Fruit fly (Drosophila melanogaster) whole organism, embryonic: ENCODE results near the gene HBS1.

Experiments
- CG1024 ChIP-seq: fragments of 200-800 bp; sonication (Bioruptor generic); IDR thresholded peaks from 2 replicates; pipeline ENCODE4 v1.3.6; 2022; ENCODE audit warnings: missing biosample characterization, missing genetic modification characterization
- CG10565 ChIP-seq: fragments of 200-800 bp; sonication (Bioruptor generic); optimal IDR thresholded peaks from 3 replicates; lab custom pipeline; 2016; ENCODE audit warnings: missing biosample characterization, mild to moderate bottlenecking, missing genetic modification characterization
- CG11398 ChIP-seq: fragments of 200-800 bp; sonication (Bioruptor generic); optimal IDR thresholded peaks from 2 replicates; lab custom pipeline; 2016; ENCODE audit warnings: missing biosample characterization, missing genetic modification characterization
- CG11504 ChIP-seq: fragments of 200-800 bp; sonication (Bioruptor generic); optimal IDR thresholded peaks from 3 replicates; lab custom pipeline; 2019; ENCODE audit warnings: missing biosample characterization, mild to moderate bottlenecking, missing genetic modification characterization, moderate library complexity
- CG1233 ChIP-seq: fragments of 200-800 bp; sonication (Bioruptor generic); optimal IDR thresholded peaks from 4 replicates; lab custom pipeline; 2018; ENCODE audit warnings: missing biosample characterization, mild to moderate bottlenecking, missing genetic modification characterization
- CG14050 ChIP-seq: fragments of 200-800 bp; sonication (Bioruptor generic); IDR thresholded peaks from 3 replicates; pipeline ENCODE4 v1.3.6; 2022; ENCODE audit warnings: missing biosample characterization, missing genetic modification characterization
- CG17802 ChIP-seq: fragments of 200-800 bp; sonication (Bioruptor generic); optimal IDR thresholded peaks from 2 replicates; lab custom pipeline; 2018; ENCODE audit warnings: missing biosample characterization, mild to moderate bottlenecking, missing genetic modification characterization, moderate library complexity
- CG2202 ChIP-seq: fragments of 200-800 bp; sonication (Bioruptor generic); optimal IDR thresholded peaks from 2 replicates; lab custom pipeline; 2018; ENCODE audit warnings: missing biosample characterization, mild to moderate bottlenecking, missing genetic modification characterization
- CG2678 ChIP-seq: fragments of 200-800 bp; sonication (Bioruptor generic); optimal IDR thresholded peaks from 3 replicates; lab custom pipeline; 2019; ENCODE audit warnings: missing biosample characterization, mild to moderate bottlenecking, missing genetic modification characterization, moderate library complexity
- CG3065 ChIP-seq: fragments of 200-800 bp; sonication (Bioruptor generic); optimal IDR thresholded peaks from 2 replicates; lab custom pipeline; 2016; ENCODE audit warnings: missing biosample characterization, missing genetic modification characterization
- CG31224 ChIP-seq: fragments of 200-800 bp; sonication (Bioruptor generic); IDR thresholded peaks from 2 replicates; pipeline ENCODE4 v1.3.6; 2022; ENCODE audit warnings: missing biosample characterization, missing genetic modification characterization
- CG32772 ChIP-seq: fragments of 200-800 bp; sonication (Bioruptor generic); IDR thresholded peaks from 2 replicates; pipeline ENCODE4 v1.3.6; 2022; ENCODE audit warnings: missing biosample characterization, missing genetic modification characterization
- CG3281 ChIP-seq: fragments of 200-800 bp; sonication (Bioruptor generic); optimal IDR thresholded peaks from 3 replicates; lab custom pipeline; 2017; ENCODE audit warnings: missing biosample characterization, mild to moderate bottlenecking, missing genetic modification characterization
- CG33213 ChIP-seq: fragments of 200-800 bp; sonication (Bioruptor generic); optimal IDR thresholded peaks from 3 replicates; lab custom pipeline; 2016; ENCODE audit warnings: missing biosample characterization, missing genetic modification characterization
- CG3726 ChIP-seq: fragments of 200-800 bp; sonication (Bioruptor generic); IDR thresholded peaks from 3 replicates; pipeline ENCODE4, ENCODE4 v1.3.6; 2022; ENCODE audit warnings: missing biosample characterization, missing genetic modification characterization
- CG6689 ChIP-seq: fragments of 200-800 bp; sonication (Bioruptor generic); IDR thresholded peaks from 2 replicates; pipeline ENCODE4 v1.3.6; 2022; ENCODE audit warnings: missing biosample characterization, missing genetic modification characterization
- CG7357 ChIP-seq: fragments of 200-800 bp; sonication (Bioruptor generic); IDR thresholded peaks from 3 replicates; pipeline ENCODE4 v1.3.6; 2022; ENCODE audit warnings: missing biosample characterization, missing genetic modification characterization
- CG7963 ChIP-seq: fragments of 200-800 bp; sonication (Bioruptor generic); IDR thresholded peaks from 3 replicates; pipeline ENCODE4 v1.3.6; 2022; ENCODE audit warnings: missing biosample characterization, missing genetic modification characterization; ENCODE audit not compliant: partially characterized antibody
- CG8478 ChIP-seq: fragments of >200 bp; optimal IDR thresholded peaks from 2 replicates; lab custom pipeline; 2018
- CG9817 ChIP-seq: fragments of 200-800 bp; sonication (Bioruptor generic); optimal IDR thresholded peaks from 2 replicates; lab custom pipeline; 2018; ENCODE audit warnings: missing biosample characterization, mild to moderate bottlenecking, missing genetic modification characterization, moderate library complexity
- CHES-1-like ChIP-seq: fragments of 200-800 bp; sonication (Bioruptor generic); optimal IDR thresholded peaks from 2 replicates; lab custom pipeline; 2016; ENCODE audit warnings: missing biosample characterization, missing genetic modification characterization
- D19A ChIP-seq: fragments of 200-800 bp; optimal IDR thresholded peaks from 3 replicates; lab custom pipeline; 2019; ENCODE audit warnings: missing biosample characterization, mild to moderate bottlenecking, missing genetic modification characterization, moderate library complexity
- Dref ChIP-seq: fragments of 200-800 bp; sonication (Bioruptor generic); IDR thresholded peaks from 2 replicates; pipeline ENCODE4 v1.3.6; 2022; ENCODE audit warnings: missing biosample characterization, missing genetic modification characterization
- Elba2 ChIP-seq: fragments of 200-800 bp; sonication (Bioruptor generic); optimal IDR thresholded peaks from 3 replicates; lab custom pipeline; 2016; ENCODE audit warnings: missing biosample characterization, missing genetic modification characterization
- Ets65A ChIP-seq: fragments of 200-800 bp; sonication (Bioruptor generic); peaks from one replicate; lab custom pipeline; 2016; ENCODE audit warnings: missing biosample characterization, missing genetic modification characterization
- GATAe ChIP-seq: fragments of 200-800 bp; sonication (Bioruptor generic); conservative IDR thresholded peaks from 2 replicates; pipeline ENCODE4 v1.3.6; 2022; ENCODE audit warnings: missing biosample characterization, missing genetic modification characterization
- Hr51 ChIP-seq, 2 experiments: fragments of 200-800 bp; sonication (Bioruptor generic); optimal IDR thresholded peaks; 2 replicates in 1 of 2; 3 replicates in 1 of 2; lab custom pipeline; 2016 to 2018; ENCODE audit warnings: missing biosample characterization in 2 of 2, missing genetic modification characterization in 2 of 2, mild to moderate bottlenecking in 1 of 2, moderate library complexity in 1 of 2
- Hr78 ChIP-seq, 2 experiments: fragments of 200-800 bp in 1 of 2; fragments of >200 bp in 1 of 2; sonication (Bioruptor generic) in 1 of 2; optimal IDR thresholded peaks; 2 replicates each; lab custom pipeline; 2017 to 2019; ENCODE audit warnings: missing biosample characterization in 2 of 2, missing genetic modification characterization in 2 of 2, mild to moderate bottlenecking in 1 of 2, moderate library complexity in 1 of 2
- Pdp1 ChIP-seq, 2 experiments: fragments of 200-800 bp; sonication (Bioruptor generic); optimal IDR thresholded peaks; 3 replicates each; lab custom pipeline; 2016; ENCODE audit warnings: missing biosample characterization in 2 of 2, missing genetic modification characterization in 2 of 2, mild to moderate bottlenecking in 1 of 2, moderate library complexity in 1 of 2
- Xrp1 ChIP-seq: fragments of 200-800 bp; sonication (Bioruptor generic); IDR thresholded peaks from 2 replicates; pipeline ENCODE4 v1.3.6; 2022; ENCODE audit warnings: missing biosample characterization, missing genetic modification characterization
- ase ChIP-seq: fragments of 200-800 bp; sonication (Bioruptor generic); IDR thresholded peaks from 3 replicates; pipeline ENCODE4 v1.3.6; 2022; ENCODE audit warnings: missing biosample characterization, missing genetic modification characterization
- bbx ChIP-seq: fragments of 200-800 bp; sonication (Bioruptor generic); IDR thresholded peaks from 2 replicates; pipeline ENCODE4 v1.3.6; 2022; ENCODE audit warnings: missing biosample characterization, missing genetic modification characterization; ENCODE audit not compliant: partially characterized antibody
- gce ChIP-seq: fragments of 200-800 bp; sonication (Bioruptor generic); IDR thresholded peaks from 3 replicates; pipeline ENCODE4 v1.3.6; 2022; ENCODE audit warnings: missing biosample characterization, missing genetic modification characterization
- grn ChIP-seq: fragments of 200-800 bp; sonication (Bioruptor generic); optimal IDR thresholded peaks from 3 replicates; lab custom pipeline; 2017; ENCODE audit warnings: missing biosample characterization, missing genetic modification characterization
- gsb ChIP-seq: fragments of 200-800 bp; sonication (Bioruptor generic); IDR thresholded peaks from 2 replicates; pipeline ENCODE4 v1.3.6; 2022; ENCODE audit warnings: missing biosample characterization, missing genetic modification characterization
- hbn ChIP-seq: fragments of 200-800 bp; sonication (Bioruptor generic); IDR thresholded peaks from 2 replicates; pipeline ENCODE4 v1.3.6; 2022; ENCODE audit warnings: missing biosample characterization, missing genetic modification characterization; ENCODE audit not compliant: partially characterized antibody
- lola ChIP-seq, 3 experiments: fragments of >200 bp in 2 of 3; fragments of 200-800 bp in 1 of 3; sonication (Bioruptor generic) in 1 of 3; optimal IDR thresholded peaks; 2 replicates each; lab custom pipeline; 2017 to 2019; ENCODE audit warnings: missing biosample characterization in 3 of 3, missing genetic modification characterization in 3 of 3, mild to moderate bottlenecking in 1 of 3, moderate library complexity in 1 of 3
- nerfin-2 ChIP-seq: fragments of 200-800 bp; sonication (Bioruptor generic); IDR thresholded peaks from 2 replicates; pipeline ENCODE4 v1.3.6; 2022; ENCODE audit warnings: missing biosample characterization, missing genetic modification characterization; ENCODE audit not compliant: partially characterized antibody
- oc ChIP-seq: fragments of 200-800 bp; sonication (Bioruptor generic); optimal IDR thresholded peaks from 2 replicates; lab custom pipeline; 2018; ENCODE audit warnings: missing biosample characterization, mild to moderate bottlenecking, missing genetic modification characterization, moderate library complexity
- pan ChIP-seq, 4 experiments: fragments of >200 bp in 3 of 4; fragments of 200-800 bp in 1 of 4; sonication (Bioruptor generic) in 1 of 4; optimal IDR thresholded peaks in 3 of 4; IDR thresholded peaks in 1 of 4; 2 replicates each; pipeline versions ENCODE4 v1.3.6 to Lab custom; 2017 to 2022; ENCODE audit warnings: missing biosample characterization in 2 of 4, missing genetic modification characterization in 2 of 4, mixed read lengths in 1 of 4
- pita ChIP-seq: fragments of 200-800 bp; sonication (Bioruptor generic); optimal IDR thresholded peaks from 2 replicates; lab custom pipeline; 2017; ENCODE audit warnings: missing biosample characterization, mild to moderate bottlenecking, missing genetic modification characterization
- pros ChIP-seq: fragments of 200-800 bp; sonication (Bioruptor generic); optimal IDR thresholded peaks from 3 replicates; lab custom pipeline; 2019; ENCODE audit warnings: missing biosample characterization, mild to moderate bottlenecking, missing genetic modification characterization, moderate library complexity
- repo ChIP-seq: fragments of 200-800 bp; sonication (Bioruptor generic); optimal IDR thresholded peaks from 2 replicates; lab custom pipeline; 2016; ENCODE audit warnings: missing biosample characterization, missing genetic modification characterization
- run ChIP-seq: fragments of 200-800 bp; sonication (Bioruptor generic); optimal IDR thresholded peaks from 3 replicates; lab custom pipeline; 2018; ENCODE audit warnings: missing biosample characterization, mild to moderate bottlenecking, missing genetic modification characterization
- sc ChIP-seq, 3 experiments: fragments of >200 bp in 2 of 3; fragments of 200-800 bp in 1 of 3; sonication (Bioruptor generic) in 1 of 3; optimal IDR thresholded peaks; 2 replicates in 2 of 3; 3 replicates in 1 of 3; lab custom pipeline; 2017; ENCODE audit warnings: mild to moderate bottlenecking in 1 of 3, missing biosample characterization in 1 of 3, missing genetic modification characterization in 1 of 3, missing genetic modification reagents in 1 of 3
- sens-2 ChIP-seq: fragments of 200-800 bp; sonication (Bioruptor generic); IDR thresholded peaks from 2 replicates; pipeline ENCODE4 v1.3.6; 2022; ENCODE audit warnings: missing biosample characterization, missing genetic modification characterization
- ssp ChIP-seq: fragments of 200-800 bp; sonication (Bioruptor generic); IDR thresholded peaks from 2 replicates; pipeline ENCODE4 v1.3.6; 2022; ENCODE audit warnings: missing biosample characterization, missing genetic modification characterization
- z ChIP-seq: fragments of 200-800 bp; sonication (Bioruptor generic); IDR thresholded peaks from 3 replicates; pipeline ENCODE4 v1.3.6; 2022; ENCODE audit warnings: missing biosample characterization, missing genetic modification characterization

The HBS1 gene

DNA sequence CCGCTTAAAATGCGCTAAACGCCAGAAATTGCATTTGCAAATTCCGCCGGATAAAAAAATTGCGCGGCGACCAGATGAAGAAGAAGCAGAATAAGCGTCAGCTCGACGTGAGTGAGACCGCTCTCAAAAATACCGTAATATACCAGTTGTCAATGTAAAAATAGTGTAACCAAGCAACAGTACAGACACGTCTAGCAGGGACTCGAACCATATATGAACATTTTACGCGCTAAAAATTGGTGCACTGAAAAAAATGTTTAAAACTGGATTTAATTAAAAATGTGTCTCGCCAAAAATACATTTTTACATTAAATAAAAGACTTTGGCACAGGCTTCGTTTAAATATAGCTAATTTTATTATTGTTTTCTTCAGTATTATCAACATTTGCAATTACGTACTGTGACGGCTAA is 11.2 kb upstream of the HBS1 start, which contains the start of gene dre4 (continued):
- peak; percentile 75 for TF ChIP-seq CG11504
- peak in 1 of 3 experiments; percentile 49 for TF ChIP-seq lola (GFP tag; optimal IDR thresholded peaks at IDR 0.05; lab: Kevin White, UChicago)
- TF ChIP-seq CG2678 (tag; lab: Kevin White, UChicago) = peak; percentile 74
- peak; percentile 42 for TF ChIP-seq CG17802
- peak; percentile 49; the same call in 1 of the 2 replicates for TF ChIP-seq CG1024
- TF ChIP-seq CG8478 = no peak
- TF ChIP-seq hbn (GFP tag; lab: Robert Waterston, UW) = peak; percentile 47; the same call in 1 of the 2 replicates
- TF ChIP-seq CG3065 = peak; percentile 42
- no peak for TF ChIP-seq Hr78 (GFP tag; optimal IDR thresholded peaks at IDR 0.05; lab: Kevin White, UChicago)
- no peak for TF ChIP-seq CG7963 (GFP tag; lab: Robert Waterston, UW)
- TF ChIP-seq GATAe (GFP tag; lab: Robert Waterston, UW) = no peak
- peak; percentile 56 for TF ChIP-seq ssp
- peak; percentile 48 for TF ChIP-seq CG2202 (tag; lab: Kevin White, UChicago)
- TF ChIP-seq sc (optimal IDR thresholded peaks at IDR 0.05; lab: Kevin White, UChicago) = no peak
- peak; percentile 12 for TF ChIP-seq sc (GFP tag; optimal IDR thresholded peaks at IDR 0.05; lab: Kevin White, UChicago)
- TF ChIP-seq Hr51 (GFP tag; optimal IDR thresholded peaks at IDR 0.05; lab: Kevin White, UChicago) = peak; percentile 58 to 78
- TF ChIP-seq Elba2 (GFP tag; lab: Kevin White, UChicago) = peak; percentile 67
- peak; percentile 80 for TF ChIP-seq Xrp1 (GFP tag; lab: Robert Waterston, UW)
- peak; percentile 39 for TF ChIP-seq oc (tag; lab: Kevin White, UChicago)
- TF ChIP-seq sens-2 (GFP tag; lab: Robert Waterston, UW) = peak; percentile 32; the same call in 1 of the 2 replicates
- peak; percentile 50 for TF ChIP-seq CG3281
- no peak; the same call in 2 of the 3 replicates for TF ChIP-seq ase (GFP tag; lab: Robert Waterston, UW)
- TF ChIP-seq nerfin-2 (GFP tag; lab: Robert Waterston, UW) = no peak
- TF ChIP-seq bbx (GFP tag; lab: Robert Waterston, UW) = peak; percentile 9; the same call in 1 of the 2 replicates
- TF ChIP-seq CG7357 (GFP tag; lab: Robert Waterston, UW) = no peak
- TF ChIP-seq CHES-1-like (GFP tag; lab: Kevin White, UChicago) = peak; percentile 94
- TF ChIP-seq CG31224 = peak; percentile 47; the same call in 1 of the 2 replicates
- peak; percentile 79 for TF ChIP-seq pita (GFP tag; lab: Kevin White, UChicago)
- TF ChIP-seq pan (optimal IDR thresholded peaks at IDR 0.05; lab: Kevin White, UChicago) = no peak
- TF ChIP-seq pan (GFP tag; optimal IDR thresholded peaks at IDR 0.05 in 1 of 2, IDR thresholded peaks at IDR 0.05 in 1 of 2) = peak in 1 of 2 experiments; percentile 68
- TF ChIP-seq repo = peak; percentile 34
- TF ChIP-seq D19A = no peak
- TF ChIP-seq CG11398 = peak; percentile 26
- peak; percentile 24 for TF ChIP-seq CG9817 (tag; lab: Kevin White, UChicago)
- no peak for TF ChIP-seq CG32772 (GFP tag; lab: Robert Waterston, UW)
- TF ChIP-seq run (tag; lab: Kevin White, UChicago) = peak; percentile 57
- no peak for TF ChIP-seq z (GFP tag; lab: Robert Waterston, UW)
- peak; percentile 28; the same call in 1 of the 2 replicates for TF ChIP-seq gsb (GFP tag; lab: Robert Waterston, UW)
- peak; percentile 88 for TF ChIP-seq CG33213 (GFP tag; lab: Kevin White, UChicago)
- peak; percentile 54 for TF ChIP-seq CG1233 (GFP tag; lab: Kevin White, UChicago)
- peak; percentile 9 for TF ChIP-seq grn (GFP tag; lab: Kevin White, UChicago)
- 0 out of 3 replicates have a peak, but pooled peaks have one; percentile 29 for TF ChIP-seq CG3726 (GFP tag; lab: Robert Waterston, UW)
- TF ChIP-seq CG10565 (GFP tag; lab: Kevin White, UChicago) = peak; percentile 13
- TF ChIP-seq Pdp1 (GFP tag; optimal IDR thresholded peaks at IDR 0.05; lab: Kevin White, UChicago) = peak; percentile 71 to 72
- TF ChIP-seq Ets65A (GFP tag; lab: Kevin White, UChicago) = peak; percentile 89
- peak; percentile 68 for TF ChIP-seq CG14050
- TF ChIP-seq Dref (GFP tag; lab: Robert Waterston, UW) = 0 out of 2 replicates have a peak, but pooled peaks have one; percentile 22
- TF ChIP-seq gce (GFP tag; lab: Robert Waterston, UW) = no peak
- TF ChIP-seq pros = no peak
- 0 out of 2 replicates have a peak, but pooled peaks have one; percentile 40 for TF ChIP-seq CG6689 (GFP tag; lab: Robert Waterston, UW)
